Worm (Caenorhabditis elegans) whole organism, dauer: ENCODE data around the gene T13H5.8.

Source experiments
- unc-62 ChIP-seq: sonication (generic microtip); optimal IDR thresholded peaks from 2 replicates; lab custom pipeline; 2017; ENCODE audit warnings: missing biosample characterization, missing genetic modification reagents, missing genetic modification characterization

T13H5.8 gene

DNA sequence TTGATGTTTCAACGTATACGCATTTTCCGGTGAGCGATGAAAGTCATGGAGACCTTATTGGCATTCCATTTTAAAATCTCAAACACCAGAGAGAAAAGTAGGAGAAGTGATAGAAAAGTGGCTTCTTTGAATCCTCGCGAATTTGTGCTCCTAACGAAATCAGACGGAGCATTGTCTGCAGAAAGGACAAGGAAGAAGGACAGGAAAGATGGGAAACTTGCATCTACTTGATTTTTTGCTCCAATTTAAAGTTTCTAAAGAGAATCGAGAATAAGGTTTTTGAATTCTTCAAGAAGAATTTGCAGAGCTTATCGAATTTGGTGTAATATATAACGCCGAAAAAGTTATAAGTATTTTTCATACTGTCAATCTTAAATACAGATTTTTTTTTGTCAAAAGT, 32.8 kb downstream of the T13H5.8 start:
- no peak for TF ChIP-seq unc-62

DNA sequence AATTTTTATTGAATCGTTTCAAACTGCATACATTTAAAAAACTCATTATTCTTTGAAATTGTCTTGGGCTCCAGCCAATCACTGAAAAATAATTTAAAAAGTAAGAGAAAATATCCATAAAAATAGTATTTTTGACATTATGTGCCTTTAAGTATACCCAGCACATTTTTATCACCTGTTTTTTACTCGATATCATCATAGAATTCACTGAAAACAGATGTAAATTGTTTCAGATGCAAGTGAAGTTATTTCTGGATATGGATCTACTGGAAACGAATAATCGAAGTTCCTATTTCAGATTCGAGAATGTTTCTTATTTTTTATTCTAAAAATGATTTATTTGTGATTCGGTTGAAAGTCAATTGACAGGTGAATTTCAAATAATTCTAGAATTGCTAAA, 36.3 kb downstream of the T13H5.8 start:
- no peak for TF ChIP-seq unc-62

DNA sequence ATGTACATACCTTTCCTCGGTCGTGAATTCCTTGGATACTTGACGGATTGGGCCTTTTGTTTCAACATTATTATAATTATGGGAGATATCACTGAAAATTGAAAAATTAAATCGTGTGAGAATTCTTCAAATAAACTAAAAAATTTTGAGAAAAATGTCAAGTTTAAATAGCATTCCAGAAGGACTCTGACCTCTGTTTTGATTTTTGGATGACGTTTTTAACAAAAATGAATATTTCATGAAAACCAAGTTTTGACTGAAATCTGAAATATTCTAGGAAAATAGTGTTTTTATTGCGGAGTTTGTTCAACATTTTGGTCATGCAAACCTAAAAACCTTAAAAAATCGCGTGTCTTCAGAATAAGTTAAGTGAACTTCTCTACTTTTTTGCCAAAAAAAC, 37.9 kb downstream of the T13H5.8 start, which contains the start of gene glb-27:
Gene glb-27 (minus strand): TSS at position 101 of the 400 bp plus-strand sequence.
- no peak for TF ChIP-seq unc-62

DNA sequence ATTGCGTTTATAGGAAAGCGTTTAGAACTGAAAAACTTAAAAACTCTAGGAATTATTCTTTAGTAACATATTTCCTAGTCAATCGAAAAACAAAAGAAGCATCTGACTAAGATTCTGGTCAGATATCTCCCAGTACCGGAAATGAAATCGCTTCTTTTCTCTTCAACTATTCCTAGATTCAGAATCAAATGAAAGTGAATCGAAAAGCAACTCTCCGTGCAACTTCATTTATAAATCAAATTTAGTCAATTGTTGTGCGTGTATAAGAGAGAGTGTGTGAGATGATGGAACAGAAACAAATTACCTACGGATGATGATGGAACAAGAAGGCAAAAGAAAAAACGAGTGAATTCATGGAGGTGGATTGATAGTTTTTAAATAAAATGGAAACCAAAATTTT, 40.9 kb downstream of the T13H5.8 start:
- no peak for TF ChIP-seq unc-62

DNA sequence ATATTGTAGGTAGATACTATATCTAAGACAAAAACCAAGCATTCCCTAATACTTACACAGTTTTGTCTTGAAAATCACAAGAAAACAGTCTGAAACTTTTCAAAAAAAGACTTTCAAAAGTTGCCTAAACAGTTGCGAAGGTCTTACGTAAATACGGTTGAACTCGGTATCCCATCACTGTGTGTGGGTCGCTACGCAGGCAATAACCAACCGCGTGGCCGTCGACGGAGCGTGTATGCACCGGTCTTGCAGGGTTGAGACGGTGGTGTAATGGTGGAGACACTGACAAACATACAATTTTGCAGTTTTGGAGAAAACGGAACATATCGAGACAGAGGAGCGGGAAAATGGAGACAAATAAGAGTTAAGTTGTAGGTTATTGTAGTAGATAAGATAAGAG, 42.9 kb downstream of the T13H5.8 start, which contains the start of gene iff-2:
Gene iff-2 (minus strand): TSS at position 141 of the 400 bp plus-strand sequence.
- TF ChIP-seq unc-62, result no peak

DNA sequence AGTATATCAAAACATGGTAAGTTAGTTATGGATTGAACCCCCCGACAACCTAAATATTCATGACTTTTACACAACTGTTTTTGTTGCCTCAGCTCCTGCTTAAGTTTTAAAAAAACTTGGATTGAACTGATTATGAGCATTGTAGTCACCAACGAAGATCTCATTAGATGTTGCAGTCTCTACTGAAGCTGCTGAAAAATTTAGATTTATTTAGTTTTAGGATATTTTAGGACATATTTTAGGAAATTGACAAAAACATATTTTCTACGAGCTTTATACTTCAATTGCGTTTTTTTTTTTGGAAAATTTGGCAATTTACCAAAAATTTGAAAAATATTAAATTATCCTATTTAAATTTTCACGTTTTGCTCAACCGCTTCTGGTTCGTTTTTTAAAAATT, 43.7 kb downstream of the T13H5.8 start, which contains the start of gene F54C9.14:
Gene F54C9.14 (plus strand): TSS at position 301 of the 400 bp plus-strand sequence.
- no peak for TF ChIP-seq unc-62

DNA sequence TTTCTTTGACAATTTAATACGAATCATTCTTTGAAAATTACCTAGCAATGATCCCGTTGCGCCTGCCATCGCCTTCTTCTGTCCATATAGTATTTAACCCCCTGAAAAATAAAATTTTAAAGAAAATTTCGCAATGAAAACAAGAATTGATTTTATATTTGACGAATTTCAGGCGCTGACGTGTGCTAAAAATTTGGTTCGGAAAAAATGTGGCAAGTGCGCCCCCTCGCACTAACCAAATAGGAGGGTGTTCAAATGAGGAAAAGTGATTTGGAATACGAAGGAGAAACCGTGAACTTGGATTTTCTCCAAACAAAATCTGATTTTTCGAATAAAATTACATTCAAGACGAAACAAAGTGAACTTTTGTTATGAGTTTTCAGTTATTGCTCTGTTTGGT, 47.7 kb downstream of the T13H5.8 start, which contains the start of gene stc-1:
Gene stc-1 (minus strand): TSS at position 101 of the 400 bp plus-strand sequence.
- no peak for TF ChIP-seq unc-62

DNA sequence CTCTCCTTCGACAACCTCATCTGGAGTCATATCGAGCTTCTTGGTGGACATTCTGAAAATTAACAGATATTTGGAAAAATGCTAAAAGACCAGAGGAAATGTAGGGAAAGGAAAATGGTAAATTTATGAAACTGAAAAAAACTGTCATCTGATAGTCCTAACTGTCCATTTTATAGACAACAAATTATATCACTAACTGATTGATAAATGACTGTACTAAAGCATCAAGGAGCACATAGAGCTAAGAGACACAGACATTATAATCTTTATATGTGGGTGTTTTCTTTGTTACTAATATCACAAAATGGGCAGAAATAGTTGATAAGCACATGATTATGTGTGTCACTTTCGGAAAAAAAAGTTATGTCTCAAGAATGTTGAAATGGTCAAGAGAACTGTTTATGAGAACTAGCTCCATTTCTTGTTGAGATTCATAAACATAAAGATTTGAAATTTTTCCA, 48.5 kb downstream of the T13H5.8 start, which contains the start of gene F54C9.3:
Gene F54C9.3 (minus strand): TSS at position 51 of the 461 bp plus-strand sequence.
- no peak for TF ChIP-seq unc-62

DNA sequence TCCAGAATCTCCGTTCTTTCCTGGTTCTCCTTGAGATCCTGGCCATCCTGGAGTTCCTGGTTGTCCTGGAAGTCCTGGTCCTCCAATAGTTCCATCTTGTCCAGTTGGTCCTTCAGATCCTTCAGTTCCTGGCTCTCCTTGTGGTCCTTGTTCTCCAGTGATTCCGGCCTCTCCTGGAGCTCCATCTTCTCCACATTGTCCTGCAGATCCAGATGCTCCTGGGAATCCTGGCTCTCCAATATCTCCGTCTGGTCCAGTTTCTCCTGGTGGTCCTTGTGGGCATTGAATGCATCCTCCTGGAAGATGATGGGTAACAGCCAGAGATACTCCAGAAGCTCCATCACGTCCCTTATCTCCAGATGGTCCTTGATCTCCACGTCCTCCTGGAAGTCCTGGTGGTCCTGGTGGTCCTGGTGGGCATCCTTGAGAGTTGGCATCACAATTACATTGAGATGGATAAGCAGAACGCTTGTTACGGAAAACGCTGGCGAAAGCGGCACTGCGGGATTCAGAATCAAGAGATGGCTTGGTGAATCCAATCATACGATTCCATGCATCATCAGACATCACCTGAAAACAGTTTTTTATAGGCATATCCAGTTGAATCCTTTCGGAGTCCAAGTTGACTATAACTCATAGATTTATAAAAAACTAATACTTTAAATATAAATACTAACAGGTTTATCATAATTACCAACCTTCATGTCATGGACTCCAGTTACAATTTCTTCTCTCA, 50.1 kb downstream of the T13H5.8 start:
- no peak for TF ChIP-seq unc-62

DNA sequence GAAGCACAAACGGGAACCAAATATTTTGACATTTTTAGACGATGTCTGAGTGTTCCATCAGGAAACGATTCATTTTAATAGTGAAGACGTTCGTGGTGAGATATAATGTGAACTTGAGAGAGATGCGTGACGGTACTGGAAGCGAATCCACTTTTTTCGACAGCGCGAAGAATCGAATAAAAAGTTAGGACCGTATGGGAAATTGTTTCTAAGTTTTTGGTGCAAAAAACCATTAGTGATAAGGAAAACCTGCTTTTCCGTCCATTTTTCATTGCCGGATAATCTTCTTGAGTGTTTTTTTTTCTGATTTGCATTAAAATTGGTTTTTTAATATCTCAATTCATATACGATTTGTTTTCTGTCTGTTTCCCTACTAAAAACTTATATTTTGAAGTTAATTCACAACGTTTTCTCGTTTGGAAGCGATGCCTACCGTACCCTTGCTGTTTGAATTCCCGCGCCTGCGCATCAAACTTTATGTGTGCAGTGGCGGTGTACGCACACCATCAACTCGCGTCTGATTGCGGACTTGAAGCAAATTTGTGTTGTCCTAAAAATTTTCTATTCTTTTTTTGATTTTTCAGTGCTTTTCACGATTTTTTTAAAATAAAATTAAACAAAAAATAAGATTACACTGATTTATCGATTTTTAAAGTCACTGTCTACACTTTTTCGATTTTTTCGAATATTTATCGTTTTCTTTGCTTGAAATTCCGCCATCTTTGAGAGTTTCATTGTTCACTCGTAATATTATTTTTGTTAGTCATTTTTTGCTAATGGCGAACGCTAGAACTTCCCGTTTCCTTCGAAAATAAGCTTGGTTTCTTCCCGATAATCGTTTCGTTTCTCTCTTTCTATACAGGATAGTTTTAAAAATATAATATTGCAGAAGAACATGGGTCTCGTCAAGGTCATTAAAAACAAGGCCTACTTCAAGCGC, 51.0 kb downstream of the T13H5.8 start, which contains the start of the genes col-38 and rpl-5:
Gene col-38 (minus strand): TSS at position 51 of the 940 bp plus-strand sequence.
Gene rpl-5 (plus strand): TSS at position 890 of the 940 bp plus-strand sequence.
- TF ChIP-seq unc-62, result no peak
